Fruit fly (Drosophila melanogaster) S2 (cell line): ENCODE results near the gene Sfp33A4.
A peak's percentile ranks its signal among the peaks of the same experiment; 100 is the strongest.

Experiments
- CG8478 ChIP-seq: fragments of >200 bp; optimal IDR thresholded peaks from 2 replicates; lab custom pipeline; 2018
- CTCF ChIP-seq, 2 experiments: fragments of >200 bp; optimal IDR thresholded peaks; 2 replicates each; lab custom pipeline; 2018

Sfp33A4 gene

DNA sequence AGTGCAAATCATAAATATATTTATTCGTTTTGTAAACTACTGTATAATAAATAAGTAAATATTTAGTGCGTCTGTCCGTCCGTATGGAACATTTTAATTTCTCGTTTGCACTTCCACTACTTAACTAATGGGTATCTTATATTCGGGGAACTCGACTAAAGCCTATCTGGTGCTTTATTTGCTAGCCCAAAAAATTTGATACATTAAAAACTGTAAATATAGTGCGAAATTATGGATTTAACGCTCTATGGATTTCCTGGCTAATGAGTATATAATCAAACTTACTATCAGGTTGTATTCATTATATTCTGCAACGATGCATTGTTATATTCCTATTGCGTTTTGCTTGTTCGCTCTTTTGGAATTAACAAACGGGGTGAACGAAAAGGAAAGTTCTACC is at the start of gene Sfp33A4:
TSS of gene Sfp33A4 (plus strand) at position 301 of the 400 bp plus-strand sequence.
- TF ChIP-seq CG8478 (lab: Kevin White, UChicago) (no peak), CTCF (optimal IDR thresholded peaks at IDR 0.05; lab: Kevin White, UChicago) (no peak)

DNA sequence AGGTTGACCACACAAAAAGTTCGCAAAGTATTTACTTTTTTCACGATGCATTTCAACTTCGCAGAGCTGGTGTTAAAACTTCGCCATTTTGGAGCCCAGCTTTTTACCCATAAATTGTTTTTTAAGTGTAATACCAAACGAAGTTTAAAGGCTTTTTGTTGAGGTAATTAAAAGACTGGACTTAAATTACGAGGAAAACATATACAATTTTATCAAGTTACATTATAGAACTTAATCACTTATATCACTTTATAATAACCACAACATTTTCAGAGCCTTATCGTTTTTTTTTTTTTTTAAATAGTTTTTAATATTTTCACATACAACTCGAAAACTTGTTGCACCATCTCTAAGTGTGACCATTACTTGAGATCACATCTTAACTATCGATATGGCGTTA is 49.0 kb upstream of the Sfp33A4 start, which contains the start of gene CG14931:
TSS of gene CG14931 (plus strand) at position 301 of the 400 bp plus-strand sequence.
- TF ChIP-seq CTCF (optimal IDR thresholded peaks at IDR 0.05; lab: Kevin White, UChicago) = no peak
- TF ChIP-seq CG8478 (lab: Kevin White, UChicago) = no peak

DNA sequence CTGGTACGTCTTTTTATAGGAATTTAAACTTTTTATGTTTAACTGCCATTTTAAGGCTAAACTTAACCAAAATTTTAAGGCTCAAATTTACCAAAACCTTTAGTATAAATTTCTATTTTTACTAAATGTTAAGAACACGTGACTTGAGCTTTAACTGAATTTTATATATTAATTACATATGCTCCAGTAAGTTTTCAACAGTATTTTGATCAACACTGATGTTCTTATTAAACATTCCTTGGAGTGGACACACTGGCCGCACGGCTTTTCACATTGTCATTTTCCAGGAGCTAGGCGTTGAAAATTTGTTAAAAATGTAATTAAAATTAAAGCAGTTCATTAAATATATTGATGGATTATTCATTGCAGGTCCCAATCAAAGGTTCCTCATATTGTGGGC is 47.4 kb upstream of the Sfp33A4 start, which contains the start of gene CG14932:
TSS of gene CG14932 (plus strand) at position 230 of the 400 bp plus-strand sequence.
- TF ChIP-seq CTCF (optimal IDR thresholded peaks at IDR 0.05; lab: Kevin White, UChicago) = no peak
- TF ChIP-seq CG8478 (lab: Kevin White, UChicago) = no peak

DNA sequence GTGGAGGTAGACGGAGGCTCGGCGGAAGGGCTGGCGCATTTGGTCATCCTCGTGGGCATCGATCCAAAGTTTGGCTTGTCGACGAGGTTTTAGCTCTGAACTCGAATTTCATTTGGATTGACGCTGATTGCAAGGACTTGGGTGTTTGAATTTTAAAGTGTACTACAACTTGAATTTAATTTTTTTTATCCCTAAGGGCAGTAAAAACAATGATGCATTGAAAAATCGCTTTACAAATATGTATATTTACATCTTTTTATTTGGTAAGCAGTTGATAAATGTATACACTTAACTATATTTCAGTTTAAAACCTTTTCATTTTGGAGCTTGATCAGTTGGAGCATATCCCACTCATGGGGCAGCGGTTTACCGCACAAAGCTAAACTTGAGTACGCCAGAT is 44.8 kb upstream of the Sfp33A4 start, which contains the start of gene Tsp33B:
TSS of gene Tsp33B (minus strand) at position 101 of the 400 bp plus-strand sequence.
- TF ChIP-seq CTCF (optimal IDR thresholded peaks at IDR 0.05; lab: Kevin White, UChicago) (no peak), CG8478 (lab: Kevin White, UChicago) (no peak)

DNA sequence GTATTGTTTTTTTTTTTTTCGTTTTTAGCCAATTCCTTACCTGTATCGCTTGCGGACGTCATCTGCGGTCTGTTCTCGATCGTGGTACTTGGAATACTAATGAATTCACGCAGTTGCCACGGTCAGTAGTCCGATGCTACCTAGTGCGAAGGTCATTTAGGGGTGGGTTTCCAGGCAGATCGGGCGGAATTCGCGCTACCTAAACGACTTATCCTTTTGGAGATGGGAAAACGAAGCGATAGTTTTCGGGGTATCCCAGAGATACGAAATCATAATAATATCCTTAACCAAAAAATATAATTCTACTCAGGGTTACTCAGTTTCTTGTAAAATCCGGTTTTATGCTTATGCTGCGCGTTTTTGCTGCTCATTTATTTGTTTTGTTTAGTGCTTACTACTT is 43.1 kb upstream of the Sfp33A4 start, which contains the start of gene CG14937:
TSS of gene CG14937 (minus strand) at position 101 of the 400 bp plus-strand sequence.
- TF ChIP-seq CG8478 (lab: Kevin White, UChicago) (no peak), CTCF (optimal IDR thresholded peaks at IDR 0.05; lab: Kevin White, UChicago) (no peak)

DNA sequence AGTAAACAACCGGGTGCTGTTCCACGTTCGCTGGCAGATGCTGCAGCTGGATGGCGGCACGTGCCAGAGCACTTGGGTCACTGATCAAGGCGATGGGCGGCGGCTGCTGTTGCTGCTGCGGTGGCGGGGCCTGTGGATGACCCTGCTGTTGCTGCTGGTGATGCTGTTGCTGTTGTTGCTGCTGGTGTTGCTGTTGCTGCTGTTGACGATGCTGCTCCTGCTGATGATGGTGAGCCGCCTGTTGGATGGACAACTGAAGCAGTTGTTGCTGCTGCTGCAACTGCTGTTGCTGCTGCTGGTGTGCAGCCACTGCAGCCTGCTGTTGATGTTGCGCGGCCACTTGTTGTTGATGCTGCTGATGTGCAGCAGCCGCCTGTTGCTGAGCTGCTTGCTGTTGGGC is 39.9 kb upstream of the Sfp33A4 start:
- TF ChIP-seq CTCF (optimal IDR thresholded peaks at IDR 0.05; lab: Kevin White, UChicago) (no peak), CG8478 (lab: Kevin White, UChicago) (no peak)

DNA sequence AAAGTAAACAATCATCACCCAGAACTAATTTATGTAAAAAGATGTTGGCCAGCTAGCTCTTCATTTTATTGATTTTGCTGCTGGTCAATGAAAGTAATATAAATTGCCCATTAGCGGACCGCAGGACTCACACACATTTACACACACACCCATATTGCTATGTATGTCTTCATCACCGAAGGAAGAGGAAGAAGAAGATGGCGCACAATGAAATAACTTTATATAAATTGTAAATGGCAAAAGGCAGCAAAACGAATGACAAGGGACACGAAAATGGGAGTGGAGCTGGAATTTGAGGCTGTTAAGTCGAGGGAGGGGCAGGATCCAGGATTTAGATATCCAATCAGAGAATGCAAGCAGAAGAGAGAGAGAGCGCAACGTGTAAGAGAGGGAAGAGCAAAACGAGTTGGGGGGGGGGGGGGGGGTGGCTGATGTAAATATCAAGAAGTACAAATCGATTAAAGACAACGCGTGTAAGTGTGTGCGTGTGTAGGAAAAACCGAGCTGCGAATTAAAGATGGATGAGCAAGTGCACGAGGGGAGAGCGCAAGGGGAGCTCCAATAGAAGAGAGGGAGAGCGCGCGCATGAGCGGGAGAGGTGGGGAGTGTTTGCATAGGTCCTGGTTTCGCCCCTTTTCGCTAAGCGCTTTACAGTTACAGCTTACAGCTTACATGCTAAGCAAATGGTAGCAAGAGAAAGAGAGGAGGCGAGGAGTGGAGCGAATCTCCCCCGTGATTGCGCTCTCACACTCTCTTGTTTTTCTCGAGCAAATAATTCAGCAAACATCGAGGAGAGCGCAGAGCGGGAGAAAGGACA is 32.6 kb upstream of the Sfp33A4 start:
- TF ChIP-seq CTCF (optimal IDR thresholded peaks at IDR 0.05; lab: Kevin White, UChicago) (no peak), CG8478 (lab: Kevin White, UChicago) (no peak)

DNA sequence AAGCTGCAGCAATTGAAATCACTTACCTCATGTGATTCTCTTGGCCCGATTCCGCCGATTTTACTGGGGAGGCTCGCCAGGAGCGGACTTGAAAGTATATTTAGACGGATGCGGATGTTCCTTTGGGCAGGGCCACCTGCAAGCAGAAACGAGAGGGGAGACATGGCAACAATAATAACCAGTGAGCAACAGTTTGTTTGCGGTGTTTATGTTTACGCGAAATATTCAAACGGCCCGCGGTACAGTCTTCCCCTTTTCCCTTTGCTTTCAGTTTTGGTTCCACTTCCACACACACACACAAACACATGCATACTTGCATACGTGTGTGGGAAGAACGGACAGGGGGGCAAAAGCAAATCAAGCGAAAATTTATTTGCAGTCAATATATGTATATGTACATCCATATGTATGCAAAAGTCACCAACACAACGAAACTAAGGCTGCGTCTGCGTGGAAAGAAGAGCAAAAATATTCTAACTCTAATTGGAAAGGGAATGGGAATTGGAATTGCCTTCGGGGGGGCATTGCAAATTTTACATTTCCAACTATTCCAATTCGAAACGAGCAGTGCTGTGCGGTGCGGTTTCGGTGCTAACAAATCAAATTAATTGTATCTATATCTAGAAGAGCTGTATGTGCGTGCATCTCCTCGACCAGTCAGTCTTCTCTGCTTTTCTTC is 30.9 kb upstream of the Sfp33A4 start:
- TF ChIP-seq CG8478 (lab: Kevin White, UChicago) (no peak), CTCF (optimal IDR thresholded peaks at IDR 0.05; lab: Kevin White, UChicago) (no peak)

DNA sequence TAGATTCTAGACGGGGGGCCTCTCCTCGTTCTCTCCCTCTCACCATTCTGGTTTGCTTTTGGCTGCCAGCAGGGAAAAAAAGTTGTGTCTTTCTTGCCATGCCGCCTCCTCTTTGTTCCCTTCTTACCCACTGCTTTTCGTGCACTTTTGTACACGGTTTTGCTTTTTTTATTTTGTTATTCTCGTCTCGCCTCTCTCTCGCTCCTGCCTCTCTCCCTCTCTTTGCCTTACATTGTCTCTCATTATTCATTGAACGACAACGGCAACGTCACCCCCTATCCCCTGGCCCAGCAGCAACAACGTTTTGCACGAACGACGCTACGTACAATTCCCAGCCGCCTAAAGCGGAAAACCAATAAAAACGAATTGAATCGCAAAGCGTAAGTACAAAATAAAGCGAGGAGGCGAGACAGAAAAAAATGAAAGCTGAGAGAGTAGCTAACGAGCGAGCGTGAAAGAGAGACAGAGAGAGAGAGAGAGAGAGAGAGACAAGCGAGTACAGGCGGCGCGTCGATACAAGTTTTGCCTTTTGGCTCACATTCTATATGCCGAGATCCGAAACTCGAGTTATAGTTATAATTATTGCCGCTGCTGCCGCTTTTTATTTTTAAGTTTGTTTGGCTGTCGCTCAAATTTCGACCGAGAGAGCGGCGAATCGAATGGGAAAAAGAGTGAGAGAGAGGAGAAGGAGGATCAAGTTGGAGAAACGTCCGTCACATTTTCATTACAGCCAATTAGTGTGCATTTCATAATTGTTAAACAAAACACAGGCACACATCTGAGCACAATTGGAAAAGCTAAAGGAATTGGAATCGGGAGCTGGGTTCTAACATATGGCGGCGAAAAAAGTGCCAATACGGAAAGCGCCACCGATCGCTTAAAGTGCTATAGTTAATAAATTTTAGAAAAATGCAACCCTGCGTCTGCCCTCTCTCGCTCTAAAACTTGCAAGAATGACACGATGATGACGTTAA is 30.1 kb upstream of the Sfp33A4 start:
- TF ChIP-seq CTCF (optimal IDR thresholded peaks at IDR 0.05; lab: Kevin White, UChicago) (no peak), CG8478 (lab: Kevin White, UChicago) (no peak)

DNA sequence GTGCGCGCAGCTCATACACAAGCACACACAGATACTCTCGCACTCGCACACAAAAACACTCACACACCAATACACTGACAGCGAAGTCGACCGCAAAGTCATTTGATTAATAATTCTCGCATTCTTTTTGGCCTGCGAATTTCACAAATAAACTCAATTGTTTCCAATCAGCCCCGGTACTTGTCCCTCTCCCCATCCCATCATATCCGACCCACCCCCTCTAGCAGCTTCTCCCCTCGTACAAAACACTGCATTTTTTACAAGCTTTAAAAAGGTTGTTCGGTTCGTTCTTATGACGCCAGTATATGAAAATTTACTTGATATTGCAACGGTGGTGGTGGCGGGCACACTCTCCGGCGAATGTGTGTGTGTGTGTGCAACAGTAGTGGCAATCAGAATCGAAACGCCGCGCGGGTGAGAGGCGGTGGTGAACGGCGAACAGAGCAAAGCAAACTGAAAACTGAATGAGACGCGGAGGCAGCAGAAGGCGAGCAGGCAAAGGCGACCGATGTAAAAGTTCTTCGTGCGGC is 29.3 kb upstream of the Sfp33A4 start:
- TF ChIP-seq CG8478 (lab: Kevin White, UChicago) = no peak
- TF ChIP-seq CTCF (optimal IDR thresholded peaks at IDR 0.05; lab: Kevin White, UChicago) = no peak

DNA sequence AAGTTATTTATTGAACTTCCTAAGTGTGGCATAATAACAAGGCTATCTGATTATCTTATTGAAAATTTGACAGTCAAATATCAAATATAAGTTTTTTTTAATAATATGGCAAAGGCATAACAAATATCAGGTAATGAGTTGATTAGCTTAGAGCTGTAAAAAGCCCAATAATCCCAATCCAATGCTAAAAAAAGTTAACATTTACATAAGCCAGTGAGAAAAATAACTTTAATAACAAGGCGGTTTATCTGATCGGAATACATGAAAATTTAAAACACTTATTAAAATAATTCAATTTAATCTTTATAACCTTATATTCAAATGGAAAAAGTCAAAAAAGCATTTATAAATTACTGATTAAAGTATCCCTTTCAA is 28.7 kb upstream of the Sfp33A4 start:
- TF ChIP-seq CG8478 (lab: Kevin White, UChicago) (no peak), CTCF (optimal IDR thresholded peaks at IDR 0.05; lab: Kevin White, UChicago) (no peak)

DNA sequence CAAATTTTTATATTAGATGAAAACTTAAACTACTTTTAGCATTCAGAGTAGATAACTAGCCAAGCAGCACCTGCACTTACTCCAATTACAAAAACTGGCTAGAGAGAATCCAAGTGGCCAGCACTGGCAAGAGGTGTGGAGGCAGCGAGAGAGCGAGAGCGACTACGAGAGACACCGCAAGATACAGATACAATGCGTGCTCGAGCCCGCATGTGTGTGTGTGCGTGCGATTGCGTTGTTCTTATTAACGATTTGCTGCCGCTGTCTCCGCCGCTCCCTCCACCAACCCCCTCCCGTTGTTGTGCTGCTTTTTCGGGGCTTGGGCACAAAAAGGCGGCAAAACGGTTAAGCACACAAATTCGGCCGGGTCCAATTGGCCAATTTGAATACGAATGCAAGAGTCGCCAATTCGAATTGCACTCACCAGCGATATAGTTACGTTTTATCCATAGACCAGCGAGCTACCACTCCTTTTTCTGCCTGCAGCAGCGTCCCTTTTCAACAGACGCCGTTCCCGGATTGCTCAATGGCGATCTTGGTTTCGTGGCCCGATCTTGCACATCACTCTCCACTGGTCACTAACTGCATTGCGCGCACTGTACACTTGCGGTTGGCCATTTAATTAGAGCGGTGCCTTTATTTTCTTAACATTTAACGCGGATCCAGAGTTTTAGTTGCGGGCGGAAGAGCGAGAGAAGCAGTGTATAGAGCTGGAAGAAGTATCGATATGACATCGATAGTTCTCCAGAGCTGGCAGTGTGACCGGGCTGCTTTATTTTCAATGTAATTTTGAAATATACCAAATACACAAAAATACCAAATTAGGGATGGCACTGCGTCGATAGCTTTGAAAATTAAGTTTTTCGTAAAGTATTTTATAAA is 28.1 kb upstream of the Sfp33A4 start, which contains the start of gene crol:
TSS of gene crol (minus strand) at position 737 of the 882 bp plus-strand sequence.
- no peak for TF ChIP-seq CG8478 (lab: Kevin White, UChicago)
- TF ChIP-seq CTCF (optimal IDR thresholded peaks at IDR 0.05; lab: Kevin White, UChicago) = peak in 1 of 2 experiments; percentile 16

DNA sequence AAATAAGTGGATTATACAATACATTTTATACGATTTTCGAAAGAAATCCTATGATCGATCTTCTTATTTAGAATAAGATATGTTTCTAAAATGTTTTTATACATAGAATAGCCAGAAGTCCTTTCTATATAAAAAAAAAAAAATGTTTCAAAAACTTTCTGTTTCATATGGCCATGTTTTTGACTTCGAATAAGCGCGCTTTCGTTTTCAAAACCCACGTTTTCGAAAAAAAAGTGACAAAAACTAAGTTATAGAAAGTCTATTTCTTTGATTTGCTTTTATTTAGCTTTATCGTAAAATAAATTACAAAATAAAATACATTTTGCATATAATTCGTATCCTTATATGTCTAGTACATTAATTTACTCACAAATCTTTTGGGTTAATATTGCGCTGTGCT is 27.2 kb upstream of the Sfp33A4 start:
- TF ChIP-seq CG8478 (lab: Kevin White, UChicago) (no peak), CTCF (optimal IDR thresholded peaks at IDR 0.05; lab: Kevin White, UChicago) (no peak)
